Fruit fly (Drosophila melanogaster): ENCODE data around the gene eater.
A peak's percentile ranks its signal among the peaks of the same experiment; 100 is the strongest.

Gene eater

dm6 chr3R:27069810-27070625, 29.5 kb downstream of the eater start, which contains the start of gene spz (continued):
- no peak for TF ChIP-seq gcm (GFP tag; optimal IDR thresholded peaks at IDR 0.05)
- no peak for TF ChIP-seq schlank (tag; optimal IDR thresholded peaks at IDR 0.05)
- TF ChIP-seq Dbx (GFP tag; IDR thresholded peaks at IDR 0.05), result no peak
- no peak for TF ChIP-seq toy (GFP tag; IDR thresholded peaks at IDR 0.05)
- TF ChIP-seq CG6689 (GFP tag; IDR thresholded peaks at IDR 0.05), result 0 out of 2 replicates have a peak, but pooled peaks have one; percentile 26
- TF ChIP-seq lbe (GFP tag; optimal IDR thresholded peaks at IDR 0.05), result no peak
- no peak for TF ChIP-seq CG17612 (GFP tag; IDR thresholded peaks at IDR 0.05)
- TF ChIP-seq CG11398 (GFP tag; optimal IDR thresholded peaks at IDR 0.05), result no peak
- TF ChIP-seq CG17829 (tag; optimal IDR thresholded peaks at IDR 0.05), result no peak
- TF ChIP-seq Blimp-1 (GFP tag; optimal IDR thresholded peaks at IDR 0.05), result peak; percentile 81
- no peak for TF ChIP-seq CG3163 (GFP tag; optimal IDR thresholded peaks at IDR 0.05)
- no peak for TF ChIP-seq Hr39 (optimal IDR thresholded peaks at IDR 0.05)
- peak; percentile 72 for TF ChIP-seq Awh (GFP tag; IDR thresholded peaks at IDR 0.05)
- no peak for TF ChIP-seq pzg (GFP tag; optimal IDR thresholded peaks at IDR 0.05)
- TF ChIP-seq sim (GFP tag; IDR thresholded peaks at IDR 0.05), result no peak
- no peak for TF ChIP-seq Stat92E (GFP tag; optimal IDR thresholded peaks at IDR 0.05)
- no peak for TF ChIP-seq CG7745 (tag; optimal IDR thresholded peaks at IDR 0.05)
- no peak for TF ChIP-seq jing (GFP tag; optimal IDR thresholded peaks at IDR 0.05)
- TF ChIP-seq Neu2 (GFP tag; optimal IDR thresholded peaks at IDR 0.05; ENCODE audit: borderline replicate concordance), result no peak
- no peak for TF ChIP-seq salm (tag; optimal IDR thresholded peaks at IDR 0.05)
- TF ChIP-seq Meics (GFP tag; optimal IDR thresholded peaks at IDR 0.05), result peak; percentile 7
- TF ChIP-seq usp (GFP tag; optimal IDR thresholded peaks at IDR 0.05), result no peak
- no peak; the same call in 1 of the 2 replicates for TF ChIP-seq bowl (GFP tag; IDR thresholded peaks at IDR 0.05)
- TF ChIP-seq Pdp1 (GFP tag; optimal IDR thresholded peaks at IDR 0.05), result no peak
- TF ChIP-seq CkIIα-i1 (GFP tag; IDR thresholded peaks at IDR 0.05), result no peak
- TF ChIP-seq Sin3A (optimal IDR thresholded peaks at IDR 0.05), result no peak
- TF ChIP-seq CG4404 (GFP tag; IDR thresholded peaks at IDR 0.05), result no peak
- no peak for TF ChIP-seq CG16863 (GFP tag; optimal IDR thresholded peaks at IDR 0.05)
- TF ChIP-seq Taf1 (GFP tag; IDR thresholded peaks at IDR 0.05), result no peak
- peak; percentile 30; the same call in 1 of the 2 replicates for TF ChIP-seq Drgx (GFP tag; IDR thresholded peaks at IDR 0.05)
- peak; percentile 4 for TF ChIP-seq NfI (GFP tag; optimal IDR thresholded peaks at IDR 0.05)
- TF ChIP-seq Deaf1 (tag; optimal IDR thresholded peaks at IDR 0.05), result peak; percentile 57
- no peak for TF ChIP-seq CG15696 (tag; optimal IDR thresholded peaks at IDR 0.05)
- no peak for TF ChIP-seq CG31388 (GFP tag; optimal IDR thresholded peaks at IDR 0.05)
- no peak for TF ChIP-seq CG4282 (GFP tag; optimal IDR thresholded peaks at IDR 0.05)
- TF ChIP-seq wek (GFP tag; optimal IDR thresholded peaks at IDR 0.05), result no peak
- no peak for TF ChIP-seq ham (GFP tag; IDR thresholded peaks at IDR 0.05)
- TF ChIP-seq CG18262 (tag; optimal IDR thresholded peaks at IDR 0.05), result no peak
- no peak for TF ChIP-seq CG11560 (tag; IDR thresholded peaks at IDR 0.05)
- no peak for TF ChIP-seq Gsc (GFP tag; IDR thresholded peaks at IDR 0.05)
- no peak for TF ChIP-seq gsb-n (tag; optimal IDR thresholded peaks at IDR 0.05)
- no peak for TF ChIP-seq tgo (GFP tag; IDR thresholded peaks at IDR 0.05)
- no peak for TF ChIP-seq ci (GFP tag; IDR thresholded peaks at IDR 0.05)
- TF ChIP-seq Ets97D (GFP tag; optimal IDR thresholded peaks at IDR 0.05), result no peak
- no peak for TF ChIP-seq ind (GFP tag; optimal IDR thresholded peaks at IDR 0.05)
- no peak for TF ChIP-seq CG12219 (GFP tag; optimal IDR thresholded peaks at IDR 0.05)
- TF ChIP-seq CG11247 (GFP tag; IDR thresholded peaks at IDR 0.05), result no peak
- peak; percentile 95 for TF ChIP-seq crol (GFP tag; IDR thresholded peaks at IDR 0.05)
- TF ChIP-seq Abd-B (GFP tag; optimal IDR thresholded peaks at IDR 0.05), result peak; percentile 23
- peak; percentile 14 for TF ChIP-seq repo (GFP tag; optimal IDR thresholded peaks at IDR 0.05)
- no peak for TF ChIP-seq CG14441 (GFP tag; IDR thresholded peaks at IDR 0.05)
